Worm (Caenorhabditis elegans) whole organism, late embryonic: ENCODE data around the gene C25E10.12.

Experiments used
- ceh-14 ChIP-seq: sonication (generic microtip); optimal IDR thresholded peaks from 2 replicates; lab custom pipeline; 2016; ENCODE audit warnings: missing genotype, missing genetic modification characterization, missing compliant biosample characterization
- ceh-22 ChIP-seq: sonication (generic microtip); optimal IDR thresholded peaks from 2 replicates; lab custom pipeline; 2017; ENCODE audit warnings: missing biosample characterization, missing genetic modification characterization
- ceh-45 ChIP-seq: fragments of 200-800 bp; sonication (Bioruptor generic); IDR thresholded peaks from 2 replicates; pipeline ENCODE4 v1.3.6; 2022; ENCODE audit warnings: missing genetic modification reagents, missing genetic modification characterization, missing compliant biosample characterization
- nhr-232 ChIP-seq: sonication (generic microtip); optimal IDR thresholded peaks from 2 replicates; lab custom pipeline; 2016; ENCODE audit warnings: missing genetic modification characterization, missing compliant biosample characterization
- odd-2 ChIP-seq: sonication (generic microtip); optimal IDR thresholded peaks from 2 replicates; lab custom pipeline; 2017; ENCODE audit warnings: antibody characterized with exemption, mild to moderate bottlenecking, missing genetic modification characterization, missing compliant biosample characterization

DNA sequence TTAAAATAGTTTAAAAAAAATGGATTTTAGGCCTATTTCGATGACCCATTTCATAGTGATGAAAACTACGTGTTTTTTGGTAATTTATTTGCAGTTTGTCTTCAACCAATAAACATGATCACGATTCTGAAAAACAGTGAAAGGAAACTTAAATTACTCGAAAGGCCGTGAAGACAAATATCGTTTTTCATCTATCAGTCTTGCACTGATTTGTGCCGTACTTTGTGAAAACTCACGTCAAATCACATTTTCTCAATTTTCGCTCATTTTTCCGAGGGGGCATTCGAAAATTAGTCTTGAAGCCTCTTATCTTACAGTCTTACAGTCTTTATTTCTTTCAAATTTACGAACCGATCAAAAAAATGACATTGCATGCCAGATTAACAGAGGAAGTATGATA, 3.6 kb downstream of the C25E10.12 start, which contains the start of gene C25E10.11:
- TF ChIP-seq ceh-45, result no peak
- no peak for TF ChIP-seq ceh-22
- TF ChIP-seq nhr-232 (tag; lab: Kevin White, UChicago), result no peak
- no peak for TF ChIP-seq odd-2 (tag; lab: Kevin White, UChicago)
- no peak for TF ChIP-seq ceh-14 (tag; lab: Kevin White, UChicago)
